Worm (Caenorhabditis elegans) whole organism, L1 larva: Measurements from ENCODE around the gene str-158.

ENCODE experiments used
- snpc-4 ChIP-seq: fragments of 150-350 bp; optimal IDR thresholded peaks from 2 replicates; lab custom pipeline; 2014; ENCODE audit warnings: missing biosample characterization, missing genetic modification characterization
- unc-62 ChIP-seq: fragments of 150-350 bp; optimal IDR thresholded peaks from 2 replicates; lab custom pipeline; 2014; ENCODE audit warnings: missing biosample characterization, missing genetic modification reagents, missing genetic modification characterization

DNA sequence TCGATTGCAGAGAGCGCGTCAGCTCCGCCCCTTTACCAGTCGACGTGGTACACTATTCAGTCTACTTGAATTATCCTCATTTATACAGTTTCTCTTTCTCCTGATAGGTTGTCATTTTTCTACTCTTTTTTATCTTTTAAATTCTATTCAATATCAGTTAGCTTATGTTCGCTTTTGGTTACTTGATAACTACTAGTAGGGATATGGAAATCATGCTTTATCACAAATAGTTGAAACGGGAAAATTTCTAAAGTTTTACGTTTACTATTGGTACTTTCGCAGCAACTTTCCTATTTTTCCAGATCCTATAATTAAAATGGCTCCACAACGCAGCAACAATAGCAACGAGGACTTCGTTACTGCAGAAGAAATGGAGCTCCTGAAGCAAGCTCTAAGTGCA lies 28.3 kb upstream of the str-158 start, which contains the start of gene sgnh-1:
- TF ChIP-seq unc-62 (GFP tag; lab: Kevin White, UChicago), result no peak
- TF ChIP-seq snpc-4 (tag; lab: Kevin White, UChicago), result no peak
